Worm (Caenorhabditis elegans) whole organism, L3 larva: Measurements from ENCODE around the gene C50B6.9.

ENCODE experiments used
- ZK546.5 ChIP-seq: sonication (generic microtip); optimal IDR thresholded peaks from 2 replicates; lab custom pipeline; 2017; ENCODE audit warnings: missing biosample characterization, missing genetic modification characterization
- nhr-11 ChIP-seq: fragments of 150-350 bp; optimal IDR thresholded peaks from 2 replicates; lab custom pipeline; 2014; ENCODE audit warnings: missing biosample characterization, missing genetic modification characterization
- nhr-28 ChIP-seq: fragments of 150-350 bp; optimal IDR thresholded peaks from 2 replicates; lab custom pipeline; 2014; ENCODE audit warnings: missing biosample characterization, missing genetic modification characterization
- snpc-4 ChIP-seq: fragments of 150-350 bp; optimal IDR thresholded peaks from 2 replicates; lab custom pipeline; 2014; ENCODE audit warnings: missing biosample characterization, missing genetic modification characterization
- unc-62 ChIP-seq: fragments of 150-350 bp; sonication (generic microtip); optimal IDR thresholded peaks from 4 replicates; lab custom pipeline; 2014; ENCODE audit warnings: missing biosample characterization, missing genetic modification reagents, missing genetic modification characterization

ce11 chrV:13369663-13370062, 33.5 kb downstream of the C50B6.9 start:
- TF ChIP-seq ZK546.5 (tag; lab: Kevin White, UChicago) (no peak), unc-62 (GFP tag; lab: Kevin White, UChicago) (no peak), nhr-28 (no peak), nhr-11 (no peak), snpc-4 (tag; lab: Kevin White, UChicago) (no peak)
